Worm (Caenorhabditis elegans): ENCODE data around the gene C35B8.3.

DNA sequence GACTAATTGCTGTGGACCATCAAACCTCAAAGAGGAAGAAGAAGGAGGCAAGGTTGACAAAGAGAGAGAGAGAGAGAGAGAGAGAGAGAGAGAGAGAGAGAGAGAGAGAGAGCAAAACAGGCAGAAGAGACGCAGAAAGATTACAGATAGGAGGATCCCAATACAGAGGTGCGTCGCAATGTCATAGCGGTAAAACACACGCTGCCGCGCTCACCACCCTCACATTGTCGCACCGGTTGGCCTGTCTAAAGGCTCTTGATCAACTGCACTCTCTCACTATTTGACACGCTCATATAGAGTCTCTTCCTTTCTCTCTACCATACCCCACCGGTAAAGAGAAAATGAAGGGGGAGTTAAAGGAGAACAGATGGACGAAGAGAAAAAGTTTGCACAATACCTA lies 11.6 kb downstream of the C35B8.3 start:
- TF ChIP-seq zip-11 (GFP tag; IDR thresholded peaks at IDR 0.05) (no peak), lin-13 (GFP tag; optimal IDR thresholded peaks at IDR 0.05) (no peak)

Data from whole organism, L4 larva.